Fruit fly (Drosophila melanogaster) whole organism, pupa: ENCODE measurements around the gene CG13000.
A peak's percentile ranks its signal among the peaks of the same experiment; 100 is the strongest.

Experiments used
- CG10348 ChIP-seq: fragments of 200-800 bp; sonication (Bioruptor generic); IDR thresholded peaks from 2 replicates; pipeline ENCODE4 v1.3.6; 2022; ENCODE audit warnings: missing biosample characterization, missing genetic modification characterization
- CG12605 ChIP-seq: fragments of 200-800 bp; sonication (Bioruptor generic); IDR thresholded peaks from 2 replicates; pipeline ENCODE4 v1.3.6; 2022; ENCODE audit warnings: missing biosample characterization, missing genetic modification characterization
- CG13204 ChIP-seq: fragments of 200-800 bp; sonication (Bioruptor generic); optimal IDR thresholded peaks from 2 replicates; lab custom pipeline; 2018; ENCODE audit warnings: missing biosample characterization, mild to moderate bottlenecking, missing genetic modification characterization, moderate library complexity
- CG14655 ChIP-seq: fragments of 200-800 bp; sonication (Bioruptor generic); optimal IDR thresholded peaks from 3 replicates; lab custom pipeline; 2017; ENCODE audit warnings: mild to moderate bottlenecking, missing biosample characterization, missing genetic modification reagents, missing genetic modification characterization
- CG34367 ChIP-seq: fragments of 200-800 bp; sonication (Bioruptor generic); optimal IDR thresholded peaks from 2 replicates; lab custom pipeline; 2018; ENCODE audit warnings: missing biosample characterization, mild to moderate bottlenecking, missing genetic modification characterization
- CG4496 ChIP-seq: fragments of 200-800 bp; sonication (Bioruptor generic); IDR thresholded peaks from 3 replicates; pipeline ENCODE4 v1.3.6; 2022; ENCODE audit warnings: missing biosample characterization, missing genetic modification characterization
- CG8159 ChIP-seq: fragments of 200-800 bp; sonication (Bioruptor generic); optimal IDR thresholded peaks from 3 replicates; lab custom pipeline; 2018; ENCODE audit warnings: missing biosample characterization, mild to moderate bottlenecking, missing genetic modification characterization, moderate library complexity
- CG8301 ChIP-seq: fragments of 200-800 bp; sonication (Bioruptor generic); optimal IDR thresholded peaks from 2 replicates; lab custom pipeline; 2018; ENCODE audit warnings: missing biosample characterization, mild to moderate bottlenecking, missing genetic modification characterization
- CG9948 ChIP-seq: fragments of 200-800 bp; sonication (Bioruptor generic); optimal IDR thresholded peaks from 2 replicates; lab custom pipeline; 2018; ENCODE audit warnings: missing biosample characterization, mild to moderate bottlenecking, missing genetic modification characterization, moderate library complexity
- D1 ChIP-seq: fragments of 200-800 bp; sonication (Bioruptor generic); optimal IDR thresholded peaks from 2 replicates; lab custom pipeline; 2018; ENCODE audit warnings: missing biosample characterization, mild to moderate bottlenecking, missing genetic modification characterization, moderate library complexity
- Ets98B ChIP-seq: fragments of 200-800 bp; sonication (Bioruptor generic); IDR thresholded peaks from 2 replicates; pipeline ENCODE4 v1.3.6; 2022; ENCODE audit warnings: missing biosample characterization, missing genetic modification characterization
- Pif1A ChIP-seq: fragments of 200-800 bp; sonication (Bioruptor generic); optimal IDR thresholded peaks from 3 replicates; lab custom pipeline; 2016; ENCODE audit warnings: missing biosample characterization, missing genetic modification characterization
- Pif1B ChIP-seq: fragments of 200-800 bp; sonication (Bioruptor generic); optimal IDR thresholded peaks from 3 replicates; lab custom pipeline; 2016; ENCODE audit warnings: missing biosample characterization, missing genetic modification characterization
- gl ChIP-seq: fragments of 200-800 bp; sonication (Bioruptor generic); optimal IDR thresholded peaks from 2 replicates; lab custom pipeline; 2018; ENCODE audit warnings: missing biosample characterization, mild to moderate bottlenecking, missing genetic modification characterization

- TF ChIP-seq CG4496 (peak; percentile 88), D1 (tag; lab: Kevin White, UChicago) (peak; percentile 1), CG8159 (tag; lab: Kevin White, UChicago) (peak; percentile 87), CG8301 (tag; lab: Kevin White, UChicago) (peak; percentile 83), CG13204 (GFP tag; lab: Kevin White, UChicago) (no peak), CG9948 (tag; lab: Kevin White, UChicago) (peak; percentile 77), Ets98B (peak; percentile 81), gl (tag; lab: Kevin White, UChicago) (peak; percentile 67), Pif1A (GFP tag; lab: Kevin White, UChicago) (peak; percentile 78), CG12605 (GFP tag; lab: Robert Waterston, UW) (peak; percentile 70), Pif1B (GFP tag; lab: Kevin White, UChicago) (peak; percentile 76), CG14655 (GFP tag; lab: Kevin White, UChicago) (peak; percentile 87), CG34367 (tag; lab: Kevin White, UChicago) (peak; percentile 84), CG10348 (GFP tag; lab: Robert Waterston, UW) (peak; percentile 32; the same call in 1 of the 2 replicates)
Observed at dm6 chrX:16945414-16945813, 2.9 kb downstream of the CG13000 start.
